Fruit fly (Drosophila melanogaster): Measurements from ENCODE around the gene CG1677.

dm6 chrX:7290811-7291515, 114.6 kb downstream of the CG1677 start, which contains the start of gene unc-119:
- TF ChIP-seq Sox14 (GFP tag; optimal IDR thresholded peaks at IDR 0.05), result peak; percentile 1
- no peak for TF ChIP-seq Gug (GFP tag; IDR thresholded peaks at IDR 0.05)
- no peak for TF ChIP-seq CG10631 (GFP tag; optimal IDR thresholded peaks at IDR 0.05)
- TF ChIP-seq lz (GFP tag; optimal IDR thresholded peaks at IDR 0.05), result no peak
- TF ChIP-seq achi (GFP tag; optimal IDR thresholded peaks at IDR 0.05), result peak; percentile 7
- TF ChIP-seq Hr39 (GFP tag; optimal IDR thresholded peaks at IDR 0.05), result no peak
- TF ChIP-seq vri (GFP tag; optimal IDR thresholded peaks at IDR 0.05), result no peak
- TF ChIP-seq dsx (GFP tag; optimal IDR thresholded peaks at IDR 0.05; ENCODE audit: poor library complexity, severe bottlenecking), result peak; percentile 48
- TF ChIP-seq Hr4 (GFP tag; optimal IDR thresholded peaks at IDR 0.05), result no peak
- peak; percentile 48 for TF ChIP-seq CG16779 (tag; optimal IDR thresholded peaks at IDR 0.05)
- TF ChIP-seq Smox (GFP tag; optimal IDR thresholded peaks at IDR 0.05), result no peak
- TF ChIP-seq CG3032 (tag; optimal IDR thresholded peaks at IDR 0.05), result peak; percentile 28

Measured in whole organism, prepupa.